Worm (Caenorhabditis elegans): ENCODE measurements around the gene phg-1.

Gene phg-1

ce11 chrII:10127389-10127788, 10.1 kb upstream of the phg-1 start, which contains the start of gene F27E5.8:
Gene F27E5.8 (minus strand): TSS chrII:10127489.
- TF ChIP-seq him-1 (tag; optimal IDR thresholded peaks at IDR 0.05) (no peak), dao-5 (tag; optimal IDR thresholded peaks at IDR 0.05) (no peak), W03F9.2 (tag; optimal IDR thresholded peaks at IDR 0.05) (no peak)

- TF ChIP-seq W03F9.2 (tag; optimal IDR thresholded peaks at IDR 0.05), result no peak
- no peak for TF ChIP-seq dao-5 (tag; optimal IDR thresholded peaks at IDR 0.05)
- no peak for TF ChIP-seq him-1 (tag; optimal IDR thresholded peaks at IDR 0.05)
Observed at ce11 chrII:10131760-10132159, 5.7 kb upstream of the phg-1 start, which contains the start of gene F27E5.5. Gene F27E5.5 (minus strand): TSS chrII:10131860.

- TF ChIP-seq him-1 (tag; optimal IDR thresholded peaks at IDR 0.05) (no peak), dao-5 (tag; optimal IDR thresholded peaks at IDR 0.05) (no peak), W03F9.2 (tag; optimal IDR thresholded peaks at IDR 0.05) (no peak)
Observed at ce11 chrII:10132818-10133217, 4.6 kb upstream of the phg-1 start.

ce11 chrII:10134285-10134995, 3.0 kb upstream of the phg-1 start, which contains the start of gene F27E5.9:
Gene F27E5.9 (plus strand): TSS chrII:10134945.
- no peak for TF ChIP-seq him-1 (tag; optimal IDR thresholded peaks at IDR 0.05)
- no peak for TF ChIP-seq W03F9.2 (tag; optimal IDR thresholded peaks at IDR 0.05)
- no peak for TF ChIP-seq dao-5 (tag; optimal IDR thresholded peaks at IDR 0.05)

- TF ChIP-seq W03F9.2 (tag; optimal IDR thresholded peaks at IDR 0.05), result no peak
- TF ChIP-seq him-1 (tag; optimal IDR thresholded peaks at IDR 0.05), result no peak
- no peak for TF ChIP-seq dao-5 (tag; optimal IDR thresholded peaks at IDR 0.05)
Observed at ce11 chrII:10136771-10137170, 687 bp upstream of the phg-1 start.

ce11 chrII:10139177-10139640, 1.8 kb downstream of the phg-1 start, which contains the start of gene asah-2:
Gene asah-2 (plus strand): TSS chrII:10139590.
- TF ChIP-seq W03F9.2 (tag; optimal IDR thresholded peaks at IDR 0.05) (no peak), dao-5 (tag; optimal IDR thresholded peaks at IDR 0.05) (no peak), him-1 (tag; optimal IDR thresholded peaks at IDR 0.05) (no peak)

ce11 chrII:10144092-10144491, 6.6 kb downstream of the phg-1 start, which contains the start of gene F27E5.3:
Gene F27E5.3 (minus strand): TSS chrII:10144192.
- TF ChIP-seq W03F9.2 (tag; optimal IDR thresholded peaks at IDR 0.05) (no peak), dao-5 (tag; optimal IDR thresholded peaks at IDR 0.05) (no peak), him-1 (tag; optimal IDR thresholded peaks at IDR 0.05) (no peak)

ce11 chrII:10146488-10146887, 9.0 kb downstream of the phg-1 start, which contains the start of gene pax-3:
Gene pax-3 (plus strand): TSS chrII:10146570.
- no peak for TF ChIP-seq dao-5 (tag; optimal IDR thresholded peaks at IDR 0.05)
- no peak for TF ChIP-seq him-1 (tag; optimal IDR thresholded peaks at IDR 0.05)
- no peak for TF ChIP-seq W03F9.2 (tag; optimal IDR thresholded peaks at IDR 0.05)

- TF ChIP-seq dao-5 (tag; optimal IDR thresholded peaks at IDR 0.05) (no peak), W03F9.2 (tag; optimal IDR thresholded peaks at IDR 0.05) (no peak)
Observed at ce11 chrII:10147502-10147901, 10.0 kb downstream of the phg-1 start.

- TF ChIP-seq W03F9.2 (tag; optimal IDR thresholded peaks at IDR 0.05), result no peak
- TF ChIP-seq dao-5 (tag; optimal IDR thresholded peaks at IDR 0.05), result no peak
- no peak for TF ChIP-seq him-1 (tag; optimal IDR thresholded peaks at IDR 0.05)
Observed at ce11 chrII:10155106-10155505, 17.6 kb downstream of the phg-1 start, which contains the start of gene nlp-63. Gene nlp-63 (plus strand): TSS chrII:10155406.

- TF ChIP-seq him-1 (tag; optimal IDR thresholded peaks at IDR 0.05), result no peak
- TF ChIP-seq W03F9.2 (tag; optimal IDR thresholded peaks at IDR 0.05), result no peak
- no peak for TF ChIP-seq dao-5 (tag; optimal IDR thresholded peaks at IDR 0.05)
Observed at ce11 chrII:10162785-10163184, 25.3 kb downstream of the phg-1 start.

ce11 chrII:10164137-10164536, 26.7 kb downstream of the phg-1 start:
- TF ChIP-seq dao-5 (tag; optimal IDR thresholded peaks at IDR 0.05), result no peak
- no peak for TF ChIP-seq W03F9.2 (tag; optimal IDR thresholded peaks at IDR 0.05)

ce11 chrII:10166365-10166764, 28.9 kb downstream of the phg-1 start:
- TF ChIP-seq W03F9.2 (tag; optimal IDR thresholded peaks at IDR 0.05), result no peak
- no peak for TF ChIP-seq dao-5 (tag; optimal IDR thresholded peaks at IDR 0.05)
- no peak for TF ChIP-seq him-1 (tag; optimal IDR thresholded peaks at IDR 0.05)

- TF ChIP-seq dao-5 (tag; optimal IDR thresholded peaks at IDR 0.05), result no peak
- no peak for TF ChIP-seq him-1 (tag; optimal IDR thresholded peaks at IDR 0.05)
- TF ChIP-seq W03F9.2 (tag; optimal IDR thresholded peaks at IDR 0.05), result no peak
Observed at ce11 chrII:10167731-10168130, 30.3 kb downstream of the phg-1 start.
